Worm (Caenorhabditis elegans) whole organism, early embryonic: Measurements from ENCODE around the gene C17B7.9.

ENCODE experiments used
- aly-1 ChIP-seq: sonication (generic microtip); optimal IDR thresholded peaks from 2 replicates; lab custom pipeline; 2016; ENCODE audit warnings: missing genetic modification characterization, missing compliant biosample characterization
- tra-4 ChIP-seq: sonication (generic microtip); optimal IDR thresholded peaks from 2 replicates; lab custom pipeline; 2017; ENCODE audit warnings: missing genetic modification characterization, missing compliant biosample characterization

ce11 chrV:3324178-3324577, 7.7 kb downstream of the C17B7.9 start, which contains the start of gene C17B7.8:
- TF ChIP-seq aly-1 (tag; lab: Kevin White, UChicago) (no peak), tra-4 (tag; lab: Kevin White, UChicago) (no peak)
